Worm (Caenorhabditis elegans): ENCODE data around the gene C47A10.12.

The C47A10.12 gene

DNA sequence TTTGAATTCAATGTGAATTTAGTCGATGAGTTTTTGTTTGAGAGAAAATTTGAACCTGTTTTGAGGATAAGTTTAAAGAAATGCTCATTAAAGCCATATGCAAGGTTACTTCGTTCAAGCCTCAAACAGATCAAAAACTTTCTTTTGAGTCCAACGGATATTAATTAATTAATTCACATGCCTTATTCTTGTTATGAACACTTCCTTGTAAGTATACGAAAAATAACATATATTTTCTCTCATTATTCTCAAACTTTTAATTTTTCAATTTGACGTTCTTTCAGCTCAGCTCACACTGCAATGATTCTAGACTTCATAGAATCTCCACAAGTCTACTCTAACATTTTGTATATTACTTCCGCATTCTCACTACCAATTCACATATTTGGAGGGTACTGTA is 50.6 kb downstream of the C47A10.12 start, which contains the start of gene srh-304:
Gene srh-304, plus strand, starts transcription at position 301 of the 400 bp plus-strand sequence.
- TF ChIP-seq unc-39 (tag; optimal IDR thresholded peaks at IDR 0.05) (no peak), egl-27 (tag; optimal IDR thresholded peaks at IDR 0.05) (no peak), elt-1 (tag; optimal IDR thresholded peaks at IDR 0.05) (no peak), zag-1 (tag; optimal IDR thresholded peaks at IDR 0.05) (no peak), ceh-82 (tag; optimal IDR thresholded peaks at IDR 0.05) (no peak)
